Worm (Caenorhabditis elegans) whole organism, L2 larva: ENCODE measurements around the gene cpg-23.
"Not testable (repeated sequence)": the region's sequence is repeated elsewhere in the genome, so short reads cannot be mapped to it uniquely, and the experiment has no call there.

Source experiments
- C34F6.9 ChIP-seq: fragments of 150-350 bp; optimal IDR thresholded peaks from 2 replicates; lab custom pipeline; 2014; ENCODE audit warnings: missing biosample characterization, missing genetic modification characterization
- F13H6.1 ChIP-seq: sonication (generic microtip); optimal IDR thresholded peaks from 2 replicates; lab custom pipeline; 2016; ENCODE audit warnings: missing genetic modification characterization, missing compliant biosample characterization
- Y55F3AM.14 ChIP-seq: fragments of 200-800 bp; sonication (Bioruptor generic); optimal IDR thresholded peaks from 2 replicates; lab custom pipeline; 2018; ENCODE audit warnings: mild to moderate bottlenecking, missing genetic modification characterization, missing compliant biosample characterization
- ZK546.5 ChIP-seq: sonication (generic microtip); optimal IDR thresholded peaks from 2 replicates; lab custom pipeline; 2017; ENCODE audit warnings: missing biosample characterization, missing genetic modification characterization
- aly-2 ChIP-seq: fragments of 150-350 bp; optimal IDR thresholded peaks from 2 replicates; lab custom pipeline; 2014; ENCODE audit warnings: missing biosample characterization, missing genetic modification characterization
- ama-1 ChIP-seq: fragments of 150-350 bp; optimal IDR thresholded peaks from 2 replicates; lab custom pipeline; 2018; ENCODE audit warnings: inconsistent platforms
- blmp-1 ChIP-seq: sonication (generic microtip); optimal IDR thresholded peaks from 2 replicates; lab custom pipeline; 2017; ENCODE audit warnings: missing genetic modification characterization, mild to moderate bottlenecking, missing compliant biosample characterization, antibody characterized with exemption, moderate library complexity; ENCODE audit not compliant: insufficient read depth
- ceh-16 ChIP-seq: fragments of 150-350 bp; optimal IDR thresholded peaks from 2 replicates; lab custom pipeline; 2014; ENCODE audit warnings: missing biosample characterization, missing genetic modification characterization
- ceh-82 ChIP-seq: fragments of 150-350 bp; optimal IDR thresholded peaks from 2 replicates; lab custom pipeline; 2014; ENCODE audit warnings: missing biosample characterization, missing genetic modification characterization
- crh-2 ChIP-seq: sonication (generic microtip); optimal IDR thresholded peaks from 2 replicates; lab custom pipeline; 2017; ENCODE audit warnings: missing biosample characterization, missing genetic modification characterization
- dmd-4 ChIP-seq: sonication (generic microtip); optimal IDR thresholded peaks from 2 replicates; lab custom pipeline; 2017; ENCODE audit warnings: missing biosample characterization, missing genetic modification characterization
- elt-1 ChIP-seq: fragments of 150-350 bp; optimal IDR thresholded peaks from 2 replicates; lab custom pipeline; 2014; ENCODE audit warnings: missing biosample characterization, missing genetic modification characterization
- elt-3 ChIP-seq: sonication (generic microtip); optimal IDR thresholded peaks from 2 replicates; lab custom pipeline; 2017; ENCODE audit warnings: missing biosample characterization, missing genetic modification characterization
- lin-13 ChIP-seq: fragments of 150-350 bp; optimal IDR thresholded peaks from 2 replicates; lab custom pipeline; 2014; ENCODE audit warnings: missing biosample characterization, missing genetic modification reagents, missing genetic modification characterization
- lin-39 ChIP-seq: fragments of 150-350 bp; optimal IDR thresholded peaks from 2 replicates; lab custom pipeline; 2014; ENCODE audit warnings: missing biosample characterization, missing genetic modification reagents, missing genetic modification characterization
- lsy-2 ChIP-seq, 2 experiments: fragments of 150-350 bp in 1 of 2; sonication (generic microtip) in 1 of 2; optimal IDR thresholded peaks; 2 replicates each; lab custom pipeline; 2014 to 2017; ENCODE audit warnings: missing biosample characterization in 2 of 2, missing genetic modification characterization in 2 of 2
- mab-5 ChIP-seq: fragments of 150-350 bp; optimal IDR thresholded peaks from 2 replicates; lab custom pipeline; 2014; ENCODE audit warnings: missing biosample characterization, missing genetic modification characterization
- mbf-1 ChIP-seq: sonication (generic microtip); optimal IDR thresholded peaks from 2 replicates; lab custom pipeline; 2017; ENCODE audit warnings: missing biosample characterization, missing genetic modification characterization
- mdl-1 ChIP-seq, 2 experiments: fragments of 150-350 bp in 1 of 2; sonication (generic microtip) in 1 of 2; optimal IDR thresholded peaks; 2 replicates each; lab custom pipeline; 2017; ENCODE audit warnings: missing biosample characterization in 2 of 2, missing genetic modification characterization in 2 of 2
- nhr-11 ChIP-seq: fragments of 150-350 bp; optimal IDR thresholded peaks from 2 replicates; lab custom pipeline; 2014; ENCODE audit warnings: missing biosample characterization, missing genetic modification characterization
- nhr-129 ChIP-seq: fragments of 150-350 bp; optimal IDR thresholded peaks from 2 replicates; lab custom pipeline; 2014; ENCODE audit warnings: missing biosample characterization, missing genetic modification characterization
- nhr-23 ChIP-seq: fragments of 150-350 bp; optimal IDR thresholded peaks from 2 replicates; lab custom pipeline; 2014; ENCODE audit warnings: missing biosample characterization, missing genetic modification reagents, missing genetic modification characterization
- nhr-6 ChIP-seq: fragments of 150-350 bp; optimal IDR thresholded peaks from 2 replicates; lab custom pipeline; 2014; ENCODE audit warnings: missing biosample characterization, missing genetic modification characterization
- nhr-77 ChIP-seq: fragments of 150-350 bp; optimal IDR thresholded peaks from 2 replicates; lab custom pipeline; 2014; ENCODE audit warnings: missing biosample characterization, missing genetic modification characterization
- skn-1 ChIP-seq: sonication (generic microtip); optimal IDR thresholded peaks from 2 replicates; lab custom pipeline; 2017; ENCODE audit warnings: missing biosample characterization, missing genetic modification characterization
- sma-3 ChIP-seq: sonication (generic microtip); optimal IDR thresholded peaks from 2 replicates; lab custom pipeline; 2016; ENCODE audit warnings: missing genetic modification reagents, missing genetic modification characterization, missing compliant biosample characterization
- sma-9 ChIP-seq, 2 experiments: fragments of 150-350 bp in 1 of 2; sonication (generic microtip) in 1 of 2; optimal IDR thresholded peaks; 2 replicates each; lab custom pipeline; 2014 to 2016; ENCODE audit warnings: missing genetic modification characterization in 2 of 2, mild to moderate bottlenecking in 1 of 2, missing biosample characterization in 1 of 2, missing compliant biosample characterization in 1 of 2, missing genetic modification reagents in 1 of 2, moderate library complexity in 1 of 2
- snpc-4 ChIP-seq: fragments of 150-350 bp; optimal IDR thresholded peaks from 2 replicates; lab custom pipeline; 2014; ENCODE audit warnings: missing biosample characterization, missing genetic modification characterization
- zag-1 ChIP-seq: fragments of 150-350 bp; optimal IDR thresholded peaks from 2 replicates; lab custom pipeline; 2014; ENCODE audit warnings: missing biosample characterization, missing genetic modification characterization
- ztf-1 ChIP-seq: fragments of 200-800 bp; sonication (Bioruptor generic); conservative IDR thresholded peaks from 2 replicates; pipeline ENCODE4 v1.3.6; 2022; ENCODE audit warnings: missing genetic modification characterization, missing compliant biosample characterization
- ztf-4 ChIP-seq: fragments of 150-350 bp; optimal IDR thresholded peaks from 2 replicates; lab custom pipeline; 2014; ENCODE audit warnings: missing biosample characterization, missing genetic modification characterization

cpg-23 gene

DNA sequence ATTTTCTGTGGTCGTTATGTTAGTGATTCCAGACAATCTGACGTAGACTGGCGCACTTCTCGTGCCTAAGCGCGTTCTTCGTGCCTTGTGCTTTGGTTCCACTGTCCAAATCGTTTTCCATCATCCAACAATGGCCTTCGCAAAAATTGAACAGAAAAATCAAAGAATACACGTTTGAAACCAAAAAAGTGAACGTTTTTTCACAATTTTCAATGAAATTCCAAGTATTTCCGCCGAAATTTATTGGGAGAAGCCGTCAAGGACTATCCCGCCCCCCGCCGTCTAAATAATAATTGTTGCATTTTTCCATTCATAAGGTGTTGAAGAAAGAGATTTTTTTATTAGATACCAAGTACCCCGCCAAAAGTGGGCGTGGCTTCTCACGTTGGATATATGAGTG is at the start of gene cpg-23:
cpg-23 (plus strand) TSS at position 301 of the 400 bp plus-strand sequence.
- TF ChIP-seq F13H6.1 (tag; lab: Kevin White, UChicago) = no peak
- no peak for TF ChIP-seq ztf-1 (GFP tag; lab: Robert Waterston, UW)
- no peak for TF ChIP-seq lsy-2 (tag; optimal IDR thresholded peaks at IDR 0.05; lab: Kevin White, UChicago)
- no peak for TF ChIP-seq zag-1 (tag; lab: Kevin White, UChicago)
- TF ChIP-seq ztf-4 (tag; lab: Kevin White, UChicago) = no peak
- TF ChIP-seq ceh-16 (tag; lab: Kevin White, UChicago) = no peak
- no peak for TF ChIP-seq lin-13
- TF ChIP-seq Y55F3AM.14 = no peak
- TF ChIP-seq dmd-4 = no peak
- no peak for TF ChIP-seq sma-9 (GFP tag; optimal IDR thresholded peaks at IDR 0.05; lab: Kevin White, UChicago)
- TF ChIP-seq sma-9 (tag; optimal IDR thresholded peaks at IDR 0.05; lab: Kevin White, UChicago) = no peak
- no peak for TF ChIP-seq nhr-129
- TF ChIP-seq C34F6.9 = no peak
- no peak for TF ChIP-seq lin-39 (tag; lab: Kevin White, UChicago)
- TF ChIP-seq snpc-4 = no peak

ce11 chrV:19090885-19091284 is 49.7 kb upstream of the cpg-23 start:
- TF ChIP-seq elt-3 (tag; lab: Kevin White, UChicago) = no peak
- TF ChIP-seq, all 48 proteins: peak for 0

ce11 chrV:19099504-19099903 is 41.1 kb upstream of the cpg-23 start:
- no peak for TF ChIP-seq ceh-82 (tag; lab: Kevin White, UChicago)
- no peak for TF ChIP-seq C34F6.9
- no peak for TF ChIP-seq mab-5
- no peak for TF ChIP-seq lsy-2 (tag; optimal IDR thresholded peaks at IDR 0.05; lab: Kevin White, UChicago)
- no peak for TF ChIP-seq nhr-77
- TF ChIP-seq skn-1 (tag; lab: Kevin White, UChicago) = no peak
- no peak for TF ChIP-seq mbf-1 (tag; lab: Kevin White, UChicago)
- TF ChIP-seq snpc-4 = no peak
- no peak for TF ChIP-seq sma-3 (GFP tag; lab: Kevin White, UChicago)

ce11 chrV:19101589-19102201 is 38.9 kb upstream of the cpg-23 start, which contains the start of gene zhp-4:
Gene zhp-4 (minus strand): TSS chrV:19101786.
- not testable (repeated sequence) for TF ChIP-seq nhr-11; ZK546.5; elt-1 (tag; lab: Kevin White, UChicago)

DNA sequence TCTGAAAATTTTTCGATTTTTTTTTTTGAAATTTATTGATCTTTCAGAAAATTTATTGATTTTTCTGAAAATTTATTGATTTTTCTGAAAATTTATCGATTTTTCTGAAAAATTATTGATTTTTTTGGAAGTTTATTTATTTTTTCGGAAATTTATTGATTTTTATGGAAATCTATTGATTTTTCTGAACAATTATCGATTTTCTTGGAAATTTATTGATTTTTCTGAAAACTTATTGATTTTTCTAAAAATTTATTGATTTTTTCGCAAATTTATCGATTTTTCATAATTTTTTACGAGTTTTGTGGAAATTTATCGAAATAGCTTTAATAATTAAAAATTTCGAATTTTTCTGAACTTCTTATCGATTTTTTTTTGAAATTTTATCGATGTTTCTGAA is 33.5 kb upstream of the cpg-23 start:
- TF ChIP-seq crh-2 (no peak), aly-2 (tag; lab: Kevin White, UChicago) (no peak), ceh-16 (tag; lab: Kevin White, UChicago) (no peak), C34F6.9 (no peak), nhr-23 (tag; lab: Kevin White, UChicago) (no peak), lin-13 (no peak), lsy-2 (tag; optimal IDR thresholded peaks at IDR 0.05; lab: Kevin White, UChicago) (no peak)
- TF ChIP-seq, all 48 proteins: peak for 0

- TF ChIP-seq ama-1 (lab: Kevin White, UChicago) = no peak
- TF ChIP-seq zag-1 (tag; lab: Kevin White, UChicago) = no peak
- TF ChIP-seq mdl-1 (tag; optimal IDR thresholded peaks at IDR 0.05; lab: Kevin White, UChicago) = no peak
- no peak for TF ChIP-seq blmp-1 (tag; lab: Kevin White, UChicago)
- no peak for TF ChIP-seq Y55F3AM.14
- no peak for TF ChIP-seq nhr-23 (tag; lab: Kevin White, UChicago)
- TF ChIP-seq lin-13 = no peak
- TF ChIP-seq aly-2 (tag; lab: Kevin White, UChicago) = no peak
- no peak for TF ChIP-seq nhr-77
- no peak for TF ChIP-seq nhr-129
- TF ChIP-seq nhr-6 (tag; lab: Kevin White, UChicago) = no peak
- no peak for TF ChIP-seq skn-1 (tag; lab: Kevin White, UChicago)
These were observed 23.7 kb upstream of the cpg-23 start for ce11 chrV:19116872-19117372.
